Fruit fly (Drosophila melanogaster): Measurements from ENCODE around the gene CG31391.

CG31391 gene

dm6 chr3R:10655968-10656367 is 48.9 kb downstream of the CG31391 start (continued):
- TF ChIP-seq chinmo (GFP tag; IDR thresholded peaks at IDR 0.05; ENCODE audit: partially characterized antibody): no peak
- TF ChIP-seq Nf-YB (GFP tag; optimal IDR thresholded peaks at IDR 0.05): no peak
- TF ChIP-seq B-H1 (GFP tag; IDR thresholded peaks at IDR 0.05): no peak
- 0 out of 2 replicates have a peak, but pooled peaks have one; percentile 23 for TF ChIP-seq Drgx (GFP tag; IDR thresholded peaks at IDR 0.05)
- TF ChIP-seq CG12769 (tag; optimal IDR thresholded peaks at IDR 0.05): no peak
- TF ChIP-seq CG13296 (GFP tag; optimal IDR thresholded peaks at IDR 0.05): no peak
- no peak for TF ChIP-seq CG10147 (GFP tag; optimal IDR thresholded peaks at IDR 0.05)
- TF ChIP-seq jigr1 (GFP tag; IDR thresholded peaks at IDR 0.05): no peak
- no peak for TF ChIP-seq Fer2 (tag; optimal IDR thresholded peaks at IDR 0.05)
- peak; percentile 18 for TF ChIP-seq CG12391 (tag; optimal IDR thresholded peaks at IDR 0.05)
- TF ChIP-seq CG15073 (GFP tag; optimal IDR thresholded peaks at IDR 0.05): no peak
- peak; percentile 23 for TF ChIP-seq tio (GFP tag; optimal IDR thresholded peaks at IDR 0.05)
- TF ChIP-seq amos (GFP tag; IDR thresholded peaks at IDR 0.05; ENCODE audit: partially characterized antibody): no peak
- TF ChIP-seq pros (GFP tag; optimal IDR thresholded peaks at IDR 0.05): no peak
- no peak for TF ChIP-seq Trl (optimal IDR thresholded peaks at IDR 0.05)
- peak; percentile 40 for TF ChIP-seq Trl (GFP tag; optimal IDR thresholded peaks at IDR 0.05)
- TF ChIP-seq ERR (GFP tag; optimal IDR thresholded peaks at IDR 0.05): no peak
- TF ChIP-seq ken (GFP tag; IDR thresholded peaks at IDR 0.05): no peak
- TF ChIP-seq CG7786 (GFP tag; optimal IDR thresholded peaks at IDR 0.05): no peak
- peak; percentile 1 for TF ChIP-seq CG1602 (GFP tag; optimal IDR thresholded peaks at IDR 0.05)
- TF ChIP-seq CG7745 (tag; optimal IDR thresholded peaks at IDR 0.05): no peak
- peak; percentile 6 to 23 for TF ChIP-seq Pdp1 (GFP tag; optimal IDR thresholded peaks at IDR 0.05)
- TF ChIP-seq dati (GFP tag; IDR thresholded peaks at IDR 0.05): no peak
- no peak for TF ChIP-seq tx (GFP tag; optimal IDR thresholded peaks at IDR 0.05)
- TF ChIP-seq cg (GFP tag; optimal IDR thresholded peaks at IDR 0.05): no peak
- no peak for TF ChIP-seq cato (GFP tag; optimal IDR thresholded peaks at IDR 0.05; ENCODE audit: borderline replicate concordance)
- TF ChIP-seq CG11560 (tag; IDR thresholded peaks at IDR 0.05): no peak
- no peak for TF ChIP-seq Meics (GFP tag; optimal IDR thresholded peaks at IDR 0.05)
- no peak for TF ChIP-seq CG12219 (GFP tag; optimal IDR thresholded peaks at IDR 0.05)
- no peak for TF ChIP-seq Hmx (GFP tag; optimal IDR thresholded peaks at IDR 0.05)
- TF ChIP-seq corto (GFP tag; optimal IDR thresholded peaks at IDR 0.05): no peak
- TF ChIP-seq CG1647 (GFP tag; optimal IDR thresholded peaks at IDR 0.05): no peak
- no peak for TF ChIP-seq CG10431 (GFP tag; optimal IDR thresholded peaks at IDR 0.05)
- TF ChIP-seq dpn (GFP tag; optimal IDR thresholded peaks at IDR 0.05): peak; percentile 7 to 32
- TF ChIP-seq dmrt11E (tag; optimal IDR thresholded peaks at IDR 0.05): peak; percentile 53
- peak; percentile 29; the same call in 1 of the 2 replicates for TF ChIP-seq Rfx (GFP tag; IDR thresholded peaks at IDR 0.05)
- no peak for TF ChIP-seq CG1024 (GFP tag; IDR thresholded peaks at IDR 0.05)
- TF ChIP-seq CG10979 (tag; optimal IDR thresholded peaks at IDR 0.05): peak; percentile 56
- no peak for TF ChIP-seq dimm (GFP tag; IDR thresholded peaks at IDR 0.05)
- no peak for TF ChIP-seq D (optimal IDR thresholded peaks at IDR 0.05)
- no peak for TF ChIP-seq D (GFP tag; optimal IDR thresholded peaks at IDR 0.05)
- TF ChIP-seq Ada2b (GFP tag; IDR thresholded peaks at IDR 0.05): peak; percentile 37; the same call in 1 of the 2 replicates
- no peak for TF ChIP-seq CG8089 (GFP tag; optimal IDR thresholded peaks at IDR 0.05)
- TF ChIP-seq GATAe (GFP tag; conservative IDR thresholded peaks at IDR 0.05): no peak
- no peak for TF ChIP-seq CG8944 (GFP tag; optimal IDR thresholded peaks at IDR 0.05)
- no peak for TF ChIP-seq nau (GFP tag; optimal IDR thresholded peaks at IDR 0.05)
- TF ChIP-seq MESR4 (GFP tag; optimal IDR thresholded peaks at IDR 0.05): no peak
- peak; percentile 9 for TF ChIP-seq pnt (GFP tag; optimal IDR thresholded peaks at IDR 0.05)
- TF ChIP-seq disco-r (GFP tag; optimal IDR thresholded peaks at IDR 0.05): no peak
- TF ChIP-seq CG3407 (GFP tag; optimal IDR thresholded peaks at IDR 0.05): no peak
- peak; percentile 50; the same call in 1 of the 2 replicates for TF ChIP-seq CG32772 (GFP tag; IDR thresholded peaks at IDR 0.05)
- no peak for TF ChIP-seq Sry-β (GFP tag; optimal IDR thresholded peaks at IDR 0.05)

All from whole organism, embryonic.